Fruit fly (Drosophila melanogaster) Kc167 (cell line): ENCODE measurements around the gene RhoGAPp190.

Experiments used
- Myc ChIP-seq: fragments of >200 bp; optimal IDR thresholded peaks from 2 replicates; lab custom pipeline; 2017; ENCODE audit warnings: missing external identifiers
- Sin3A ChIP-seq: fragments of >200 bp; optimal IDR thresholded peaks from 2 replicates; lab custom pipeline; 2018; ENCODE audit warnings: missing external identifiers
- h ChIP-seq: fragments of >200 bp; optimal IDR thresholded peaks from 3 replicates; lab custom pipeline; 2018; ENCODE audit warnings: missing external identifiers
- insv ChIP-seq: fragments of >200 bp; optimal IDR thresholded peaks from 3 replicates; lab custom pipeline; 2018; ENCODE audit warnings: missing external identifiers
- psq ChIP-seq: fragments of >200 bp; optimal IDR thresholded peaks from 2 replicates; lab custom pipeline; 2017; ENCODE audit warnings: missing external identifiers
- ttk ChIP-seq: sonication (Bioruptor generic); optimal IDR thresholded peaks from 2 replicates; lab custom pipeline; 2017; ENCODE audit warnings: missing external identifiers

dm6 chrX:17594745-17595144 lies 57.6 kb downstream of the RhoGAPp190 start:
- TF ChIP-seq ttk (lab: Kevin White, UChicago) (no peak), psq (lab: Kevin White, UChicago) (no peak), Sin3A (lab: Kevin White, UChicago) (no peak), Myc (lab: Kevin White, UChicago) (no peak), insv (lab: Kevin White, UChicago) (no peak), h (lab: Kevin White, UChicago) (no peak)
